Worm (Caenorhabditis elegans) whole organism, late embryonic: Measurements from ENCODE around the gene lgc-45.

Source experiments
- C08G9.2 ChIP-seq: sonication (generic microtip); optimal IDR thresholded peaks from 2 replicates; lab custom pipeline; 2016; ENCODE audit warnings: mild to moderate bottlenecking, missing genetic modification characterization, moderate library complexity, missing compliant biosample characterization
- C38D4.7 ChIP-seq: fragments of 200-800 bp; sonication (Bioruptor generic); optimal IDR thresholded peaks from 2 replicates; lab custom pipeline; 2018; ENCODE audit warnings: mild to moderate bottlenecking, missing genetic modification characterization, moderate library complexity, missing compliant biosample characterization
- F13H6.1 ChIP-seq: sonication (generic microtip); optimal IDR thresholded peaks from 2 replicates; lab custom pipeline; 2016; ENCODE audit warnings: missing genetic modification characterization, missing compliant biosample characterization
- K09A11.1 ChIP-seq: sonication (generic microtip); optimal IDR thresholded peaks from 2 replicates; lab custom pipeline; 2017; ENCODE audit warnings: antibody characterized with exemption, mild to moderate bottlenecking, missing genetic modification characterization, missing compliant biosample characterization; ENCODE audit not compliant: insufficient read depth
- T23F11.4 ChIP-seq: fragments of 200-800 bp; sonication (Bioruptor generic); optimal IDR thresholded peaks from 2 replicates; lab custom pipeline; 2018; ENCODE audit warnings: mild to moderate bottlenecking, missing genetic modification characterization, missing compliant biosample characterization
- Y22D7AL.16 ChIP-seq: sonication (generic microtip); optimal IDR thresholded peaks from 2 replicates; lab custom pipeline; 2016; ENCODE audit warnings: missing genetic modification characterization, missing compliant biosample characterization
- ama-1 ChIP-seq: fragments of 150-350 bp; optimal IDR thresholded peaks from 2 replicates; lab custom pipeline; 2014
- ceh-19 ChIP-seq: fragments of 200-800 bp; sonication (Bioruptor generic); optimal IDR thresholded peaks from 2 replicates; lab custom pipeline; 2018; ENCODE audit warnings: mild to moderate bottlenecking, missing genetic modification characterization, missing compliant biosample characterization
- ceh-2 ChIP-seq: sonication (generic microtip); optimal IDR thresholded peaks from 2 replicates; lab custom pipeline; 2016; ENCODE audit warnings: missing genotype, missing genetic modification characterization, missing compliant biosample characterization
- ceh-22 ChIP-seq: sonication (generic microtip); optimal IDR thresholded peaks from 2 replicates; lab custom pipeline; 2017; ENCODE audit warnings: missing biosample characterization, missing genetic modification characterization
- ceh-45 ChIP-seq: fragments of 200-800 bp; sonication (Bioruptor generic); IDR thresholded peaks from 2 replicates; pipeline ENCODE4 v1.3.6; 2022; ENCODE audit warnings: missing genetic modification reagents, missing genetic modification characterization, missing compliant biosample characterization
- ceh-6 ChIP-seq: fragments of 200-800 bp; sonication (Bioruptor generic); optimal IDR thresholded peaks from 2 replicates; lab custom pipeline; 2018; ENCODE audit warnings: mild to moderate bottlenecking, missing genetic modification characterization, missing compliant biosample characterization
- che-1 ChIP-seq: sonication (generic microtip); optimal IDR thresholded peaks from 2 replicates; lab custom pipeline; 2016; ENCODE audit warnings: mild to moderate bottlenecking, missing genetic modification characterization, missing compliant biosample characterization
- dve-1 ChIP-seq: sonication (generic microtip); optimal IDR thresholded peaks from 2 replicates; lab custom pipeline; 2017; ENCODE audit warnings: antibody characterized with exemption, mild to moderate bottlenecking, missing genetic modification characterization, missing compliant biosample characterization
- eyg-1 ChIP-seq: sonication (generic microtip); optimal IDR thresholded peaks from 2 replicates; lab custom pipeline; 2016; ENCODE audit warnings: missing genotype, missing genetic modification characterization, missing compliant biosample characterization
- fax-1 ChIP-seq: sonication (generic microtip); optimal IDR thresholded peaks from 2 replicates; lab custom pipeline; 2016; ENCODE audit warnings: missing genotype, missing genetic modification characterization, missing compliant biosample characterization
- fkh-6 ChIP-seq: sonication (generic microtip); optimal IDR thresholded peaks from 2 replicates; lab custom pipeline; 2016; ENCODE audit warnings: missing genetic modification characterization, missing compliant biosample characterization
- gmeb-2 ChIP-seq: sonication (generic microtip); optimal IDR thresholded peaks from 2 replicates; lab custom pipeline; 2016; ENCODE audit warnings: missing genetic modification characterization, inconsistent platforms, missing compliant biosample characterization
- hlh-15 ChIP-seq: sonication (generic microtip); optimal IDR thresholded peaks from 2 replicates; lab custom pipeline; 2016; ENCODE audit warnings: missing genetic modification characterization, missing compliant biosample characterization
- hlh-30 ChIP-seq: sonication (generic microtip); optimal IDR thresholded peaks from 2 replicates; lab custom pipeline; 2017; ENCODE audit warnings: antibody characterized with exemption, missing genetic modification characterization, missing compliant biosample characterization; ENCODE audit not compliant: insufficient read depth
- hlh-6 ChIP-seq: sonication (generic microtip); optimal IDR thresholded peaks from 2 replicates; lab custom pipeline; 2016; ENCODE audit warnings: missing genotype, missing genetic modification characterization, missing compliant biosample characterization
- lin-11 ChIP-seq: fragments of 200-800 bp; sonication (Bioruptor generic); optimal IDR thresholded peaks from 2 replicates; lab custom pipeline; 2018; ENCODE audit warnings: mild to moderate bottlenecking, missing genetic modification characterization, missing compliant biosample characterization
- nhr-11 ChIP-seq: fragments of 150-350 bp; optimal IDR thresholded peaks from 2 replicates; lab custom pipeline; 2014; ENCODE audit warnings: missing biosample characterization, missing genetic modification characterization
- nhr-232 ChIP-seq: sonication (generic microtip); optimal IDR thresholded peaks from 2 replicates; lab custom pipeline; 2016; ENCODE audit warnings: missing genetic modification characterization, missing compliant biosample characterization
- pat-9 ChIP-seq: fragments of 200-800 bp; sonication (Bioruptor generic); optimal IDR thresholded peaks from 2 replicates; lab custom pipeline; 2018; ENCODE audit warnings: mild to moderate bottlenecking, missing genetic modification characterization, moderate library complexity, missing compliant biosample characterization
- ref-2 ChIP-seq: sonication (generic microtip); optimal IDR thresholded peaks from 2 replicates; lab custom pipeline; 2016; ENCODE audit warnings: missing genetic modification characterization, missing compliant biosample characterization
- sdc-2 ChIP-seq: sonication (generic microtip); optimal IDR thresholded peaks from 2 replicates; lab custom pipeline; 2016; ENCODE audit warnings: missing genotype, missing genetic modification characterization, missing compliant biosample characterization
- sox-4 ChIP-seq: sonication (generic microtip); optimal IDR thresholded peaks from 2 replicates; lab custom pipeline; 2017; ENCODE audit warnings: mild to moderate bottlenecking, missing genetic modification characterization, inconsistent platforms, missing compliant biosample characterization
- syd-9 ChIP-seq: sonication (generic microtip); optimal IDR thresholded peaks from 2 replicates; lab custom pipeline; 2016; ENCODE audit warnings: mild to moderate bottlenecking, missing genetic modification characterization, moderate library complexity, missing compliant biosample characterization
- tbx-2 ChIP-seq: sonication (generic microtip); optimal IDR thresholded peaks from 2 replicates; lab custom pipeline; 2016; ENCODE audit warnings: missing genetic modification characterization, missing compliant biosample characterization
- tbx-7 ChIP-seq: sonication (generic microtip); optimal IDR thresholded peaks from 2 replicates; lab custom pipeline; 2016; ENCODE audit warnings: missing genotype, missing genetic modification characterization, missing compliant biosample characterization
- ttx-3 ChIP-seq: sonication (generic microtip); optimal IDR thresholded peaks from 2 replicates; lab custom pipeline; 2016; ENCODE audit warnings: missing genetic modification reagents, missing genetic modification characterization, missing compliant biosample characterization
- unc-3 ChIP-seq, 2 experiments: fragments of 200-800 bp in 1 of 2; sonication (Bioruptor generic) in 1 of 2; sonication (generic microtip) in 1 of 2; conservative IDR thresholded peaks in 1 of 2; optimal IDR thresholded peaks in 1 of 2; 2 replicates each; pipeline versions ENCODE4 v1.3.6 to Lab custom; 2016 to 2022; ENCODE audit warnings: missing compliant biosample characterization in 2 of 2, missing genetic modification characterization in 2 of 2, missing genetic modification reagents in 1 of 2
- unc-86 ChIP-seq: sonication (generic microtip); optimal IDR thresholded peaks from 2 replicates; lab custom pipeline; 2016; ENCODE audit warnings: missing genetic modification characterization, missing compliant biosample characterization
- zip-5 ChIP-seq: sonication (generic microtip); optimal IDR thresholded peaks from 2 replicates; lab custom pipeline; 2016; ENCODE audit warnings: missing genetic modification characterization, missing compliant biosample characterization
- ztf-16 ChIP-seq: sonication (generic microtip); optimal IDR thresholded peaks from 2 replicates; lab custom pipeline; 2017; ENCODE audit warnings: missing genetic modification characterization, missing compliant biosample characterization

lgc-45 gene

ce11 chrII:3567576-3567975 is 10.3 kb downstream of the lgc-45 start:
- TF ChIP-seq lin-11 (tag; lab: Kevin White, UChicago) (peak; percentile 38), pat-9 (tag; lab: Kevin White, UChicago) (peak; percentile 55), ceh-6 (GFP tag; lab: Kevin White, UChicago) (peak; percentile 70), C08G9.2 (peak; percentile 42), dve-1 (tag; lab: Kevin White, UChicago) (peak; percentile 23), ceh-45 (peak; percentile 55; the same call in 1 of the 2 replicates), ceh-19 (GFP tag; lab: Kevin White, UChicago) (peak; percentile 25), zip-5 (tag; lab: Kevin White, UChicago) (peak; percentile 12), K09A11.1 (tag; lab: Kevin White, UChicago) (peak; percentile 12), sox-4 (tag; lab: Kevin White, UChicago) (peak; percentile 42), unc-86 (tag; lab: Kevin White, UChicago) (peak; percentile 34), fax-1 (tag; lab: Kevin White, UChicago) (peak; percentile 19), F13H6.1 (peak; percentile 2), C38D4.7 (GFP tag; lab: Kevin White, UChicago) (peak; percentile 37), syd-9 (tag; lab: Kevin White, UChicago) (peak; percentile 46), hlh-6 (peak; percentile 61), hlh-15 (tag; lab: Kevin White, UChicago) (peak; percentile 43), tbx-2 (peak; percentile 4), ztf-16 (tag; lab: Kevin White, UChicago) (peak; percentile 25), ref-2 (peak; percentile 8), che-1 (tag; lab: Kevin White, UChicago) (peak; percentile 49), unc-3 (GFP tag; conservative IDR thresholded peaks at IDR 0.05; lab: Robert Waterston, UW) (peak; percentile 40; the same call in 1 of the 2 replicates), unc-3 (tag; optimal IDR thresholded peaks at IDR 0.05; lab: Kevin White, UChicago) (peak; percentile 42), sdc-2 (tag; lab: Kevin White, UChicago) (peak; percentile 20), nhr-232 (peak; percentile 30), eyg-1 (tag; lab: Kevin White, UChicago) (peak; percentile 60), fkh-6 (tag; lab: Kevin White, UChicago) (peak; percentile 55), Y22D7AL.16 (tag; lab: Kevin White, UChicago) (peak; percentile 41), gmeb-2 (peak; percentile 55)

- TF ChIP-seq ceh-2 (no peak), tbx-7 (tag; lab: Kevin White, UChicago) (no peak), nhr-11 (tag; lab: Kevin White, UChicago) (no peak), ttx-3 (tag; lab: Kevin White, UChicago) (no peak), ztf-16 (tag; lab: Kevin White, UChicago) (no peak)
- TF ChIP-seq, all 69 proteins: peak for 0
Observed at ce11 chrII:3569118-3569517, 11.8 kb downstream of the lgc-45 start, which contains the start of gene clec-127. Gene clec-127, minus strand, starts transcription at chrII:3569218.

- TF ChIP-seq ceh-22 (no peak), nhr-232 (no peak), K09A11.1 (tag; lab: Kevin White, UChicago) (no peak), ama-1 (no peak), T23F11.4 (GFP tag; lab: Kevin White, UChicago) (no peak), sox-4 (tag; lab: Kevin White, UChicago) (no peak)
- TF ChIP-seq, all 69 proteins: peak for 0
Observed at ce11 chrII:3570927-3571538, 13.8 kb downstream of the lgc-45 start, which contains the start of the genes clec-128 and clec-129. Gene clec-128, minus strand, starts transcription at chrII:3571027. Gene clec-129, plus strand, starts transcription at chrII:3571488.

- no peak for TF ChIP-seq hlh-30
Observed at ce11 chrII:3573255-3573654, 16.0 kb downstream of the lgc-45 start, which contains the start of gene clec-130. Gene clec-130, plus strand, starts transcription at chrII:3573555.
